Fruit fly (Drosophila melanogaster): ENCODE measurements around the gene MED26.

Gene MED26

dm6 chr4:835535-836138 lies 46.9 kb upstream of the MED26 start (continued):
- TF ChIP-seq Meics (GFP tag; optimal IDR thresholded peaks at IDR 0.05) (no peak), corto (GFP tag; optimal IDR thresholded peaks at IDR 0.05) (no peak), CG3847 (GFP tag; IDR thresholded peaks at IDR 0.05) (peak; percentile 33; the same call in 1 of the 2 replicates), p53 (GFP tag; optimal IDR thresholded peaks at IDR 0.05) (no peak), CG10147 (GFP tag; optimal IDR thresholded peaks at IDR 0.05) (no peak), Dp (GFP tag; optimal IDR thresholded peaks at IDR 0.05) (peak; percentile 8), CG8281 (tag; optimal IDR thresholded peaks at IDR 0.05) (no peak), CG2889 (GFP tag; IDR thresholded peaks at IDR 0.05) (no peak), CG8388 (GFP tag; optimal IDR thresholded peaks at IDR 0.05) (no peak), twi (tag; optimal IDR thresholded peaks at IDR 0.05) (peak; percentile 14), trh (GFP tag; optimal IDR thresholded peaks at IDR 0.05) (no peak), unpg (GFP tag; optimal IDR thresholded peaks at IDR 0.05) (no peak), croc (GFP tag; conservative IDR thresholded peaks at IDR 0.05) (no peak), Abd-B (GFP tag; optimal IDR thresholded peaks at IDR 0.05) (no peak), dan (GFP tag; IDR thresholded peaks at IDR 0.05) (no peak), vvl (GFP tag; IDR thresholded peaks at IDR 0.05) (peak; percentile 61; the same call in 1 of the 2 replicates), CG10543 (GFP tag; optimal IDR thresholded peaks at IDR 0.05) (no peak), pita (GFP tag; optimal IDR thresholded peaks at IDR 0.05) (peak; percentile 82), CG11695 (GFP tag; IDR thresholded peaks at IDR 0.05) (no peak), Med (GFP tag) (peak; percentile 71), pros (GFP tag; optimal IDR thresholded peaks at IDR 0.05) (peak; percentile 71), CG42726 (GFP tag; IDR thresholded peaks at IDR 0.05; ENCODE audit: partially characterized antibody) (0 out of 2 replicates have a peak, but pooled peaks have one; percentile 6), CG15696 (tag; optimal IDR thresholded peaks at IDR 0.05) (peak; percentile 10), CG7745 (tag; optimal IDR thresholded peaks at IDR 0.05) (no peak), Hmr (GFP tag; optimal IDR thresholded peaks at IDR 0.05) (peak; percentile 52), sim (GFP tag; IDR thresholded peaks at IDR 0.05) (no peak), CG2116 (GFP tag; optimal IDR thresholded peaks at IDR 0.05) (peak; percentile 51), maf-S (GFP tag; optimal IDR thresholded peaks at IDR 0.05) (peak; percentile 19), wek (GFP tag; optimal IDR thresholded peaks at IDR 0.05) (no peak), emc (GFP tag; optimal IDR thresholded peaks at IDR 0.05) (no peak)

- TF ChIP-seq CG2116 (GFP tag; optimal IDR thresholded peaks at IDR 0.05) (peak; percentile 99), onecut (GFP tag; IDR thresholded peaks at IDR 0.05) (peak; percentile 46; the same call in 1 of the 2 replicates), CG12219 (GFP tag; optimal IDR thresholded peaks at IDR 0.05) (no peak), CG30020 (tag; optimal IDR thresholded peaks at IDR 0.05) (peak; percentile 40), CG17829 (tag; optimal IDR thresholded peaks at IDR 0.05) (peak; percentile 11), Dip3 (GFP tag; optimal IDR thresholded peaks at IDR 0.05) (no peak), dm (GFP tag; optimal IDR thresholded peaks at IDR 0.05) (no peak), Fer3 (tag; optimal IDR thresholded peaks at IDR 0.05) (no peak), zfh1 (GFP tag; IDR thresholded peaks at IDR 0.05) (no peak), CG6791 (GFP tag; IDR thresholded peaks at IDR 0.05; ENCODE audit: partially characterized antibody) (peak; percentile 76; the same call in 1 of the 3 replicates), HLH4C (GFP tag; IDR thresholded peaks at IDR 0.05; ENCODE audit: partially characterized antibody) (peak; percentile 62), CG1603 (tag; optimal IDR thresholded peaks at IDR 0.05) (peak; percentile 39), Doc3 (GFP tag; IDR thresholded peaks at IDR 0.05; ENCODE audit: partially characterized antibody) (0 out of 3 replicates have a peak, but pooled peaks have one; percentile 41), CG15514 (GFP tag; optimal IDR thresholded peaks at IDR 0.05) (peak; percentile 49), gfzf (GFP tag; optimal IDR thresholded peaks at IDR 0.05) (peak; percentile 69), Dp (GFP tag; optimal IDR thresholded peaks at IDR 0.05) (peak; percentile 58), cad (GFP tag; optimal IDR thresholded peaks at IDR 0.05) (no peak), CG8478 (optimal IDR thresholded peaks at IDR 0.05) (no peak), Bteb2 (GFP tag; optimal IDR thresholded peaks at IDR 0.05) (no peak), CG10147 (GFP tag; optimal IDR thresholded peaks at IDR 0.05) (no peak), Oli (tag; optimal IDR thresholded peaks at IDR 0.05) (no peak), Ets97D (GFP tag; optimal IDR thresholded peaks at IDR 0.05) (peak; percentile 60)
Measured at dm6 chr4:834837-835534, 46.2 kb upstream of the MED26 start.

All from whole organism, embryonic.